Worm (Caenorhabditis elegans) whole organism, L3 larva: ENCODE data around the gene hda-6.
A peak's percentile ranks its signal among the peaks of the same experiment; 100 is the strongest.

Source experiments
- aly-2 ChIP-seq: fragments of 150-350 bp; optimal IDR thresholded peaks from 2 replicates; lab custom pipeline; 2014; ENCODE audit warnings: missing biosample characterization, missing genetic modification characterization
- ama-1 ChIP-seq: fragments of 150-350 bp; optimal IDR thresholded peaks from 2 replicates; lab custom pipeline; 2018
- ceh-28 ChIP-seq: fragments of 150-350 bp; optimal IDR thresholded peaks from 2 replicates; lab custom pipeline; 2014; ENCODE audit warnings: missing biosample characterization, missing genetic modification reagents, missing genetic modification characterization
- ceh-82 ChIP-seq: fragments of 150-350 bp; optimal IDR thresholded peaks from 2 replicates; lab custom pipeline; 2014; ENCODE audit warnings: missing biosample characterization, missing genetic modification characterization
- ceh-9 ChIP-seq: sonication (generic microtip); optimal IDR thresholded peaks from 2 replicates; lab custom pipeline; 2018; ENCODE audit warnings: missing biosample characterization, missing genetic modification characterization
- daf-12 ChIP-seq: fragments of 150-350 bp; optimal IDR thresholded peaks from 2 replicates; lab custom pipeline; 2014; ENCODE audit warnings: missing biosample characterization, missing genetic modification reagents, missing genetic modification characterization
- egl-27 ChIP-seq: sonication (generic microtip); optimal IDR thresholded peaks from 4 replicates; lab custom pipeline; 2017; ENCODE audit warnings: missing biosample characterization, missing genetic modification reagents, missing genetic modification characterization
- egl-5 ChIP-seq: fragments of 150-350 bp; optimal IDR thresholded peaks from 2 replicates; lab custom pipeline; 2017; ENCODE audit warnings: missing biosample characterization, missing genetic modification reagents, missing genetic modification characterization, inconsistent platforms
- elt-2 ChIP-seq: sonication (generic microtip); optimal IDR thresholded peaks from 2 replicates; lab custom pipeline; 2016; ENCODE audit warnings: missing genetic modification reagents, mild to moderate bottlenecking, missing genetic modification characterization, missing compliant biosample characterization
- elt-3 ChIP-seq, 3 experiments: fragments of 150-350 bp in 1 of 3; sonication (generic microtip) in 2 of 3; optimal IDR thresholded peaks; 2 replicates in 2 of 3; 4 replicates in 1 of 3; lab custom pipeline; 2014 to 2017; ENCODE audit warnings: missing biosample characterization in 3 of 3, missing genetic modification characterization in 3 of 3
- fkh-10 ChIP-seq: sonication (generic microtip); optimal IDR thresholded peaks from 2 replicates; lab custom pipeline; 2017; ENCODE audit warnings: missing biosample characterization, missing genetic modification reagents, missing genetic modification characterization
- fos-1 ChIP-seq: fragments of 150-350 bp; optimal IDR thresholded peaks from 2 replicates; lab custom pipeline; 2014; ENCODE audit warnings: missing biosample characterization, missing genetic modification characterization
- hmg-11 ChIP-seq: sonication (generic microtip); optimal IDR thresholded peaks from 2 replicates; lab custom pipeline; 2016; ENCODE audit warnings: missing genetic modification characterization, missing compliant biosample characterization
- jun-1 ChIP-seq: fragments of 150-350 bp; optimal IDR thresholded peaks from 2 replicates; lab custom pipeline; 2014; ENCODE audit warnings: missing biosample characterization, missing genetic modification reagents, missing genetic modification characterization
- lin-15B ChIP-seq: fragments of 150-350 bp; optimal IDR thresholded peaks from 2 replicates; lab custom pipeline; 2014; ENCODE audit warnings: missing biosample characterization, missing genetic modification characterization
- lin-39 ChIP-seq: fragments of 150-350 bp; optimal IDR thresholded peaks from 2 replicates; lab custom pipeline; 2018; ENCODE audit warnings: missing biosample characterization, missing genetic modification reagents, missing genetic modification characterization
- lsy-12 ChIP-seq: sonication (generic microtip); optimal IDR thresholded peaks from 2 replicates; lab custom pipeline; 2016; ENCODE audit warnings: mild to moderate bottlenecking, missing genetic modification characterization, missing compliant biosample characterization
- mdl-1 ChIP-seq: fragments of 150-350 bp; optimal IDR thresholded peaks from 2 replicates; lab custom pipeline; 2014; ENCODE audit warnings: missing biosample characterization, missing genetic modification characterization
- mml-1 ChIP-seq: fragments of 150-350 bp; sonication (generic microtip); optimal IDR thresholded peaks from 3 replicates; lab custom pipeline; 2014; ENCODE audit warnings: missing biosample characterization, missing genetic modification characterization
- nfya-1 ChIP-seq: sonication (generic microtip); optimal IDR thresholded peaks from 2 replicates; lab custom pipeline; 2017; ENCODE audit warnings: missing genetic modification characterization, mild to moderate bottlenecking, missing compliant biosample characterization, antibody characterized with exemption, moderate library complexity; ENCODE audit not compliant: insufficient read depth
- nhr-23 ChIP-seq: fragments of 150-350 bp; optimal IDR thresholded peaks from 2 replicates; lab custom pipeline; 2014; ENCODE audit warnings: missing biosample characterization, missing genetic modification reagents, missing genetic modification characterization
- nhr-237 ChIP-seq: fragments of 150-350 bp; optimal IDR thresholded peaks from 2 replicates; lab custom pipeline; 2014; ENCODE audit warnings: missing biosample characterization, missing genetic modification characterization
- nhr-25 ChIP-seq: sonication (generic microtip); optimal IDR thresholded peaks from 2 replicates; lab custom pipeline; 2017; ENCODE audit warnings: missing biosample characterization, missing genetic modification characterization
- nhr-43 ChIP-seq: sonication (generic microtip); optimal IDR thresholded peaks from 2 replicates; lab custom pipeline; 2016; ENCODE audit warnings: mild to moderate bottlenecking, missing genetic modification characterization, missing compliant biosample characterization; ENCODE audit not compliant: poor library complexity, severe bottlenecking
- nhr-77 ChIP-seq: fragments of 150-350 bp; optimal IDR thresholded peaks from 2 replicates; lab custom pipeline; 2014; ENCODE audit warnings: missing biosample characterization, missing genetic modification characterization
- pha-4 ChIP-seq: fragments of 150-350 bp; optimal IDR thresholded peaks from 2 replicates; lab custom pipeline; 2014; ENCODE audit warnings: missing biosample characterization, missing genetic modification reagents, missing genetic modification characterization
- pqm-1 ChIP-seq: fragments of 150-350 bp; optimal IDR thresholded peaks from 2 replicates; lab custom pipeline; 2017; ENCODE audit warnings: missing biosample characterization, missing genetic modification characterization, inconsistent platforms
- sea-2 ChIP-seq: fragments of 150-350 bp; sonication (generic microtip); optimal IDR thresholded peaks from 4 replicates; lab custom pipeline; 2014; ENCODE audit warnings: missing biosample characterization, missing genetic modification reagents, missing genetic modification characterization
- skn-1 ChIP-seq: fragments of 150-350 bp; optimal IDR thresholded peaks from 2 replicates; lab custom pipeline; 2014; ENCODE audit warnings: missing biosample characterization, missing genetic modification characterization
- snpc-4 ChIP-seq: fragments of 150-350 bp; optimal IDR thresholded peaks from 2 replicates; lab custom pipeline; 2014; ENCODE audit warnings: missing biosample characterization, missing genetic modification characterization
- tbx-2 ChIP-seq: sonication (generic microtip); optimal IDR thresholded peaks from 2 replicates; lab custom pipeline; 2016; ENCODE audit warnings: mild to moderate bottlenecking, missing genetic modification characterization, missing compliant biosample characterization
- unc-39 ChIP-seq: sonication (generic microtip); optimal IDR thresholded peaks from 4 replicates; lab custom pipeline; 2017; ENCODE audit warnings: missing biosample characterization, missing genetic modification characterization
- unc-62 ChIP-seq: fragments of 150-350 bp; sonication (generic microtip); optimal IDR thresholded peaks from 4 replicates; lab custom pipeline; 2014; ENCODE audit warnings: missing biosample characterization, missing genetic modification reagents, missing genetic modification characterization
- zag-1 ChIP-seq: fragments of 150-350 bp; optimal IDR thresholded peaks from 2 replicates; lab custom pipeline; 2014; ENCODE audit warnings: missing biosample characterization, missing genetic modification characterization
- ztf-11 ChIP-seq: fragments of 150-350 bp; optimal IDR thresholded peaks from 2 replicates; lab custom pipeline; 2014; ENCODE audit warnings: missing biosample characterization, missing genetic modification characterization
- ztf-4 ChIP-seq: fragments of 150-350 bp; optimal IDR thresholded peaks from 2 replicates; lab custom pipeline; 2014; ENCODE audit warnings: missing biosample characterization, missing genetic modification characterization

The hda-6 gene

ce11 chrIV:5364135-5364609, at the start of gene hda-6, which contains the start of gene F41H10.4:
TSS of gene hda-6 (minus strand) at chrIV:5364306.
TSS of gene F41H10.4 (plus strand) at chrIV:5364559.
- TF ChIP-seq aly-2 (tag; lab: Kevin White, UChicago), result no peak
- peak; percentile 75 for TF ChIP-seq pha-4
- peak; percentile 97 for TF ChIP-seq nhr-25
- TF ChIP-seq egl-5 (tag; lab: Kevin White, UChicago), result peak; percentile 73
- peak; percentile 9 for TF ChIP-seq skn-1 (tag; lab: Kevin White, UChicago)
- TF ChIP-seq ceh-82 (tag; lab: Kevin White, UChicago), result no peak
- TF ChIP-seq ceh-28 (tag; lab: Kevin White, UChicago), result no peak
- TF ChIP-seq lin-15B (tag; lab: Kevin White, UChicago), result peak; percentile 93
- no peak for TF ChIP-seq egl-27
- TF ChIP-seq lin-39 (tag; lab: Kevin White, UChicago), result peak; percentile 33
- TF ChIP-seq ceh-9 (tag; lab: Kevin White, UChicago), result no peak
- peak; percentile 28 for TF ChIP-seq elt-2
- no peak for TF ChIP-seq tbx-2 (tag; lab: Kevin White, UChicago)
- no peak for TF ChIP-seq jun-1 (tag; lab: Kevin White, UChicago)
- TF ChIP-seq lsy-12 (tag; lab: Kevin White, UChicago), result no peak
- no peak for TF ChIP-seq fkh-10 (GFP tag; lab: Kevin White, UChicago)
- TF ChIP-seq nfya-1 (tag; lab: Kevin White, UChicago), result peak; percentile 75
- peak; percentile 75 for TF ChIP-seq nhr-23 (tag; lab: Kevin White, UChicago)
- TF ChIP-seq nhr-237 (tag; lab: Kevin White, UChicago), result no peak
- peak; percentile 92 for TF ChIP-seq snpc-4 (tag; lab: Kevin White, UChicago)
- TF ChIP-seq ztf-11 (tag; lab: Kevin White, UChicago), result no peak
- TF ChIP-seq elt-3 (tag; optimal IDR thresholded peaks at IDR 0.05; lab: Kevin White, UChicago), result no peak
- TF ChIP-seq mml-1, result no peak
- no peak for TF ChIP-seq unc-39
- no peak for TF ChIP-seq fos-1
- TF ChIP-seq zag-1 (tag; lab: Kevin White, UChicago), result no peak
- no peak for TF ChIP-seq ztf-4
- peak; percentile 85 for TF ChIP-seq nhr-43 (tag; lab: Kevin White, UChicago)
- TF ChIP-seq, all 47 proteins: peak for 11

- TF ChIP-seq skn-1 (tag; lab: Kevin White, UChicago), result no peak
- peak; percentile 61 for TF ChIP-seq ceh-28 (tag; lab: Kevin White, UChicago)
Observed at ce11 chrIV:5411641-5412337, 47.7 kb upstream of the hda-6 start, which contains the start of gene ZK616.8. TSS of gene ZK616.8 (minus strand) at chrIV:5412193.

ce11 chrIV:5411120-5411519, 47.0 kb upstream of the hda-6 start, which contains the start of gene ZK616.65:
TSS of gene ZK616.65 (minus strand) at chrIV:5411220.
- no peak for TF ChIP-seq unc-62 (GFP tag; lab: Kevin White, UChicago)
- no peak for TF ChIP-seq hmg-11 (tag; lab: Kevin White, UChicago)
- no peak for TF ChIP-seq zag-1 (tag; lab: Kevin White, UChicago)
- TF ChIP-seq snpc-4 (tag; lab: Kevin White, UChicago), result no peak
- no peak for TF ChIP-seq pha-4
- TF ChIP-seq unc-39, result no peak
- no peak for TF ChIP-seq mdl-1 (tag; lab: Kevin White, UChicago)
- TF ChIP-seq jun-1 (tag; lab: Kevin White, UChicago), result no peak
- no peak for TF ChIP-seq fkh-10 (GFP tag; lab: Kevin White, UChicago)
- TF ChIP-seq tbx-2 (tag; lab: Kevin White, UChicago), result no peak
- TF ChIP-seq ceh-82 (tag; lab: Kevin White, UChicago), result no peak
- no peak for TF ChIP-seq egl-5 (tag; lab: Kevin White, UChicago)

DNA sequence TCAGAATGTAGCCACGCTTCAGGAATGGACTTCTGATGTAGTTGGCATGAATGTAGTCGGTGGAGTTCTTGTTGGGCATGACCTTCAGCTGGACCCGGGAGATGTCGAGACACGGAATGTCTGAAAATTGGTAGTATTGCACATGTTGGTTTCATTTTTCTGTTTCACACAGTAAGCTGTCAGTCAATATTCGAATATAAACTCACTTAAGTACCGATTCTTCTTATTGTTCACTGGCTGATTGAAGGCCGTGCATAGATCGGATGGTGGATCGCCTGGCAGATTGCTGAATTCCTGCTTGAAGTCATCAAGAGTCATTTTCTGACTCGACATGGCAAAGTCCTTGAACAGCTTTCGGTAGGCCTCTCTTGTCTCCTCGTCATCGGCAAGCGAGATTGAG, 45.0 kb upstream of the hda-6 start:
- no peak for TF ChIP-seq nhr-77
- TF ChIP-seq fos-1, result no peak
- TF ChIP-seq nhr-237 (tag; lab: Kevin White, UChicago), result no peak
- no peak for TF ChIP-seq mdl-1 (tag; lab: Kevin White, UChicago)
- no peak for TF ChIP-seq zag-1 (tag; lab: Kevin White, UChicago)
- no peak for TF ChIP-seq aly-2 (tag; lab: Kevin White, UChicago)
- no peak for TF ChIP-seq daf-12
- TF ChIP-seq sea-2 (GFP tag; lab: Kevin White, UChicago), result no peak
- no peak for TF ChIP-seq ztf-4
- no peak for TF ChIP-seq pqm-1 (tag; lab: Kevin White, UChicago)
- no peak for TF ChIP-seq hmg-11 (tag; lab: Kevin White, UChicago)
- TF ChIP-seq ama-1 (lab: Kevin White, UChicago), result no peak
- TF ChIP-seq mml-1, result no peak
- TF ChIP-seq lsy-12 (tag; lab: Kevin White, UChicago), result no peak
